Fruit fly (Drosophila melanogaster): Measurements from ENCODE around the gene hb.

hb gene

dm6 chr3R:8731597-8732263, 34.1 kb upstream of the hb start, which contains the start of the genes M1BP and CG8202 (continued):
- TF ChIP-seq Gug (GFP tag; IDR thresholded peaks at IDR 0.05) (peak; percentile 75), al (GFP tag; IDR thresholded peaks at IDR 0.05) (peak; percentile 73), HmgD (GFP tag; optimal IDR thresholded peaks at IDR 0.05) (no peak), zen (tag; optimal IDR thresholded peaks at IDR 0.05) (peak; percentile 83), CG4820 (GFP tag; optimal IDR thresholded peaks at IDR 0.05) (peak; percentile 86), CG14441 (GFP tag; IDR thresholded peaks at IDR 0.05) (peak; percentile 76), CG9437 (GFP tag; optimal IDR thresholded peaks at IDR 0.05) (peak; percentile 93), slou (GFP tag; optimal IDR thresholded peaks at IDR 0.05) (peak; percentile 41), HLH54F (GFP tag; optimal IDR thresholded peaks at IDR 0.05) (peak; percentile 69), sd (tag; optimal IDR thresholded peaks at IDR 0.05) (peak; percentile 93), dpn (GFP tag; optimal IDR thresholded peaks at IDR 0.05) (peak; percentile 49 to 91), vnd (GFP tag; IDR thresholded peaks at IDR 0.05; ENCODE audit: partially characterized antibody) (no peak), Hmr (GFP tag; optimal IDR thresholded peaks at IDR 0.05) (no peak), lbe (GFP tag; optimal IDR thresholded peaks at IDR 0.05) (peak; percentile 78), CG18011 (GFP tag; optimal IDR thresholded peaks at IDR 0.05) (peak; percentile 65), Usf (GFP tag; optimal IDR thresholded peaks at IDR 0.05) (peak; percentile 87), fu2 (GFP tag; optimal IDR thresholded peaks at IDR 0.05) (peak; percentile 45), ham (GFP tag; IDR thresholded peaks at IDR 0.05) (no peak), Dbx (GFP tag; IDR thresholded peaks at IDR 0.05) (peak; percentile 82; the same call in 2 of the 3 replicates), HHEX (GFP tag; optimal IDR thresholded peaks at IDR 0.05) (peak; percentile 86), CG3065 (GFP tag; optimal IDR thresholded peaks at IDR 0.05) (peak; percentile 73), btn (GFP tag; optimal IDR thresholded peaks at IDR 0.05) (no peak), rib (GFP tag; IDR thresholded peaks at IDR 0.05) (no peak), Ets97D (GFP tag; optimal IDR thresholded peaks at IDR 0.05) (no peak), CG8478 (optimal IDR thresholded peaks at IDR 0.05) (no peak), Antp (GFP tag; optimal IDR thresholded peaks at IDR 0.05) (peak; percentile 71), CG13775 (GFP tag; optimal IDR thresholded peaks at IDR 0.05) (peak; percentile 95), bigmax (GFP tag; optimal IDR thresholded peaks at IDR 0.05) (no peak), fd102C (GFP tag; optimal IDR thresholded peaks at IDR 0.05) (no peak), CG18599 (GFP tag; optimal IDR thresholded peaks at IDR 0.05) (peak; percentile 91), Abd-B (GFP tag; optimal IDR thresholded peaks at IDR 0.05) (peak; percentile 87), z (GFP tag; IDR thresholded peaks at IDR 0.05) (no peak), fru (optimal IDR thresholded peaks at IDR 0.05) (no peak), CG42726 (GFP tag; IDR thresholded peaks at IDR 0.05; ENCODE audit: partially characterized antibody) (no peak), CG7357 (GFP tag; IDR thresholded peaks at IDR 0.05) (peak; percentile 65; the same call in 2 of the 3 replicates), Hr39 (optimal IDR thresholded peaks at IDR 0.05) (no peak), Eip74EF (GFP tag; optimal IDR thresholded peaks at IDR 0.05) (no peak), bowl (GFP tag; IDR thresholded peaks at IDR 0.05) (no peak), pum (GFP tag; optimal IDR thresholded peaks at IDR 0.05) (peak; percentile 56), TFAM (GFP tag; optimal IDR thresholded peaks at IDR 0.05) (no peak), dimm (GFP tag; IDR thresholded peaks at IDR 0.05) (0 out of 2 replicates have a peak, but pooled peaks have one; percentile 37), CG13123 (GFP tag; optimal IDR thresholded peaks at IDR 0.05) (peak; percentile 73), dmrt99B (tag; optimal IDR thresholded peaks at IDR 0.05) (peak; percentile 91), chm (GFP tag; IDR thresholded peaks at IDR 0.05) (peak; percentile 52; the same call in 1 of the 2 replicates), trem (tag; optimal IDR thresholded peaks at IDR 0.05) (peak; percentile 87), lmd (GFP tag; IDR thresholded peaks at IDR 0.05) (peak; percentile 82), Lhr (GFP tag; optimal IDR thresholded peaks at IDR 0.05) (peak; percentile 18), CG4730 (GFP tag; IDR thresholded peaks at IDR 0.05) (peak; percentile 71), CG10543 (GFP tag; optimal IDR thresholded peaks at IDR 0.05) (peak; percentile 96), CG43689 (GFP tag; IDR thresholded peaks at IDR 0.05) (peak; percentile 57; the same call in 1 of the 2 replicates), caup (GFP tag; optimal IDR thresholded peaks at IDR 0.05; ENCODE audit: severe bottlenecking) (peak; percentile 88)

All from whole organism, embryonic.